Worm (Caenorhabditis elegans): ENCODE data around the gene nlp-13.

DNA sequence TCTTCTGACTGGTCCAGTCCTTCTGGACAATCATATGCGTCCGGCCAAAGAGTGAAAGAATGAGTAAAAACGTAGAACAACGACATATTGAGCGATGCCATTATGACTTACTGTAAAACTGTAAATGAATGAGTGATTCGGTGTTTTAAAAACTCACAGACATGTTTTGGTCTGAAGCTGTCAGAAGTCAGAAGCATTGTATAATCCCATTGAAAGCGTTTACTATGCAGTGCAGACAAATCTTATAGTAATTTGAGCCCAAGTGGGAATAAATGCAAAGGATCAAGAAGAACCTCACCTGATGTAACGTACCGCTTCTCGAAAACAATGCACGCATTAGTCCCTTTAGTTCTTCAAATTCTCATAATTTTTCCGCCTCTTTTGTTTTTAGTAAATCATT lies 23.9 kb downstream of the nlp-13 start, which contains the start of gene srt-3:
- TF ChIP-seq mep-1 (tag; optimal IDR thresholded peaks at IDR 0.05) (no peak), sptf-1 (tag; optimal IDR thresholded peaks at IDR 0.05) (no peak), ztf-4 (tag; optimal IDR thresholded peaks at IDR 0.05) (no peak), ama-1 (optimal IDR thresholded peaks at IDR 0.05) (no peak), lin-13 (GFP tag; optimal IDR thresholded peaks at IDR 0.05) (no peak), lin-35 (GFP tag; optimal IDR thresholded peaks at IDR 0.05) (no peak), lir-3 (tag; optimal IDR thresholded peaks at IDR 0.05; ENCODE audit: poor library complexity) (no peak)

All from whole organism, L1 larva.